Fruit fly (Drosophila melanogaster) whole organism, adult: ENCODE results near the gene CG6664.

Experiments
- CG11617 ChIP-seq: fragments of 200-800 bp; sonication (Bioruptor generic); optimal IDR thresholded peaks from 2 replicates; lab custom pipeline; 2017; ENCODE audit warnings: mild to moderate bottlenecking, missing biosample characterization, missing genetic modification reagents, missing genetic modification characterization
- CG12768 ChIP-seq: fragments of 200-800 bp; sonication (Bioruptor generic); optimal IDR thresholded peaks from 2 replicates; lab custom pipeline; 2017; ENCODE audit warnings: missing biosample characterization, missing genetic modification characterization, mild to moderate bottlenecking, moderate library complexity, missing genetic modification reagents
- CG14711 ChIP-seq: fragments of 200-800 bp; sonication (Bioruptor generic); optimal IDR thresholded peaks from 2 replicates; lab custom pipeline; 2018; ENCODE audit warnings: missing biosample characterization, mild to moderate bottlenecking, missing genetic modification characterization, moderate library complexity
- CG1620 ChIP-seq: fragments of 200-800 bp; sonication (Bioruptor generic); optimal IDR thresholded peaks from 2 replicates; lab custom pipeline; 2016; ENCODE audit warnings: missing biosample characterization, missing genetic modification characterization
- CG33017 ChIP-seq: fragments of 200-800 bp; sonication (Bioruptor generic); optimal IDR thresholded peaks from 2 replicates; lab custom pipeline; 2018; ENCODE audit warnings: missing biosample characterization, mild to moderate bottlenecking, missing genetic modification characterization, moderate library complexity
- CG5204 ChIP-seq: fragments of 200-800 bp; sonication (Bioruptor generic); optimal IDR thresholded peaks from 2 replicates; lab custom pipeline; 2016; ENCODE audit warnings: missing biosample characterization, missing genetic modification characterization
- CG7045 ChIP-seq: fragments of 200-800 bp; sonication (Bioruptor generic); optimal IDR thresholded peaks from 2 replicates; lab custom pipeline; 2017; ENCODE audit warnings: missing biosample characterization, mild to moderate bottlenecking, missing genetic modification characterization
- CG7101 ChIP-seq: fragments of 200-800 bp; sonication (Bioruptor generic); optimal IDR thresholded peaks from 2 replicates; lab custom pipeline; 2018; ENCODE audit warnings: missing biosample characterization, mild to moderate bottlenecking, missing genetic modification characterization, moderate library complexity
- Clk ChIP-seq: fragments of 200-800 bp; sonication (Bioruptor generic); optimal IDR thresholded peaks from 2 replicates; lab custom pipeline; 2017; ENCODE audit warnings: missing biosample characterization, missing genetic modification characterization
- Crg-1 ChIP-seq: fragments of 200-800 bp; sonication (Bioruptor generic); optimal IDR thresholded peaks from 2 replicates; lab custom pipeline; 2016; ENCODE audit warnings: missing biosample characterization, missing genetic modification characterization
- Hr96 ChIP-seq: fragments of 200-800 bp; sonication (Bioruptor generic); optimal IDR thresholded peaks from 2 replicates; lab custom pipeline; 2016; ENCODE audit warnings: missing biosample characterization, missing genetic modification characterization
- Mnt ChIP-seq: fragments of 200-800 bp; sonication (Bioruptor generic); optimal IDR thresholded peaks from 2 replicates; lab custom pipeline; 2016; ENCODE audit warnings: missing biosample characterization, mild to moderate bottlenecking, missing genetic modification characterization
- bab1 ChIP-seq: fragments of 200-800 bp; sonication (Bioruptor generic); optimal IDR thresholded peaks from 3 replicates; lab custom pipeline; 2019; ENCODE audit warnings: missing biosample characterization, mild to moderate bottlenecking, missing genetic modification characterization, moderate library complexity
- cic ChIP-seq: fragments of 200-800 bp; sonication (Bioruptor generic); optimal IDR thresholded peaks from 2 replicates; lab custom pipeline; 2017; ENCODE audit warnings: missing biosample characterization, mild to moderate bottlenecking, missing genetic modification characterization, moderate library complexity
- cnc ChIP-seq, 2 experiments: fragments of >200 bp; optimal IDR thresholded peaks; 2 replicates each; lab custom pipeline; 2017
- kay ChIP-seq: fragments of 200-800 bp; sonication (Bioruptor generic); peaks from one replicate; lab custom pipeline; 2016; ENCODE audit warnings: missing biosample characterization, missing genetic modification characterization, borderline replicate concordance
- ovo ChIP-seq: fragments of 200-800 bp; sonication (Bioruptor generic); optimal IDR thresholded peaks from 2 replicates; lab custom pipeline; 2016; ENCODE audit warnings: missing biosample characterization, missing genetic modification characterization
- pad ChIP-seq: fragments of 200-800 bp; sonication (Bioruptor generic); optimal IDR thresholded peaks from 3 replicates; lab custom pipeline; 2017; ENCODE audit warnings: missing biosample characterization, missing genetic modification characterization, mild to moderate bottlenecking, moderate library complexity, missing genetic modification reagents
- tj ChIP-seq: fragments of 200-800 bp; sonication (Bioruptor generic); optimal IDR thresholded peaks from 3 replicates; lab custom pipeline; 2017; ENCODE audit warnings: missing biosample characterization, mild to moderate bottlenecking, missing genetic modification characterization, moderate library complexity
- toe ChIP-seq: fragments of 200-800 bp; sonication (Bioruptor generic); optimal IDR thresholded peaks from 2 replicates; lab custom pipeline; 2016; ENCODE audit warnings: missing biosample characterization, missing genetic modification characterization

Gene CG6664

dm6 chr3L:17010492-17011303, 5.3 kb downstream of the CG6664 start:
- TF ChIP-seq CG14711 (no peak), kay (GFP tag; lab: Kevin White, UChicago) (peak; percentile 91), CG5204 (GFP tag; lab: Kevin White, UChicago) (no peak), tj (GFP tag; lab: Kevin White, UChicago) (no peak), CG1620 (no peak), toe (GFP tag; lab: Kevin White, UChicago) (no peak), Mnt (no peak), cic (GFP tag; lab: Kevin White, UChicago) (peak; percentile 48), pad (no peak), CG7045 (GFP tag; lab: Kevin White, UChicago) (no peak), bab1 (GFP tag; lab: Kevin White, UChicago) (no peak), Clk (GFP tag; lab: Kevin White, UChicago) (no peak), CG12768 (GFP tag; lab: Kevin White, UChicago) (peak; percentile 35), ovo (GFP tag; lab: Kevin White, UChicago) (no peak), CG11617 (GFP tag; lab: Kevin White, UChicago) (no peak), cnc (optimal IDR thresholded peaks at IDR 0.05; lab: Kevin White, UChicago) (peak in 1 of 2 experiments; percentile 19), Crg-1 (no peak), CG7101 (tag; lab: Kevin White, UChicago) (no peak), Hr96 (GFP tag; lab: Kevin White, UChicago) (peak; percentile 18), CG33017 (tag; lab: Kevin White, UChicago) (no peak)

DNA sequence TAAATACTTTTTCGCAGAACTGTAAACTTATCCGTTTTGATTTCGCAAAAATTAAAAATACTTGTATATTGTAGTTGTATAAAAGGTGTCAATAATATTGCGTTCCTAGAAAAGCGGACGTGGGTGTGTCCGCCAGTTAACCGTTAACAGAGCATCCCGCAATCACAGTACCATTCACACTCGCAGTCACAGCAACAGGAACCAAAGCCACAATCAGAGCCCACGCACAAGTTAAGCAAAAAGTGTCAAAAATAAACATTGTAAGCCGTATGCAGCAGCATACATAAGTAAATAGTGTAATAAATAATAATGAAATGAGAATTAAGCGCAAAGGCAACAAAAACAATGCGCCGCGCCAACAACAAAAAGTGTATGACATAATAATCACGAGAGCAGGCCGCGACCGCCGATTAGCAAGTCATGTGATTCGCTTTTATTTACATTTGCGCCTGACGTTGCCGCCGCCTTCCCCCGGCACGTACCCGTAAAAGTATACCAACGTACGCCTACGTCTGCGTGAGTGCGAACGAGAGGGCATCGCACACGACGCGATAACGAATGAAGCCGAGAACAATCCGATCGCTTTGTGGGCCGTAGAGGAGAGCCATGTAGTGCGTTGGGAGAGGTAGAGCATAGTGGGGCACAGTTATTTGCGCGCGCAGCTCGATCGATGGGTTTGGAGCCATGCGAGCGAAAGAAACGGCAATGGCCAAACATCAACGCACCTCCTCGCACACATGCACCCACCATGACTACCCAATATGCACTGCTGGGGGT, 6.1 kb downstream of the CG6664 start:
- TF ChIP-seq CG1620, result peak; percentile 17
- TF ChIP-seq CG5204 (GFP tag; lab: Kevin White, UChicago), result peak; percentile 53
- TF ChIP-seq Clk (GFP tag; lab: Kevin White, UChicago), result peak; percentile 38
- no peak for TF ChIP-seq kay (GFP tag; lab: Kevin White, UChicago)
- peak; percentile 99 for TF ChIP-seq cic (GFP tag; lab: Kevin White, UChicago)
- no peak for TF ChIP-seq CG14711
- peak; percentile 2 for TF ChIP-seq Crg-1
- TF ChIP-seq CG33017 (tag; lab: Kevin White, UChicago), result peak; percentile 69
- peak; percentile 74 for TF ChIP-seq bab1 (GFP tag; lab: Kevin White, UChicago)
- TF ChIP-seq CG12768 (GFP tag; lab: Kevin White, UChicago), result peak; percentile 92
- TF ChIP-seq Mnt, result peak; percentile 92
- TF ChIP-seq tj (GFP tag; lab: Kevin White, UChicago), result peak; percentile 92
- no peak for TF ChIP-seq toe (GFP tag; lab: Kevin White, UChicago)
- TF ChIP-seq cnc (optimal IDR thresholded peaks at IDR 0.05; lab: Kevin White, UChicago), result peak in 1 of 2 experiments; percentile 76
- peak; percentile 53 for TF ChIP-seq CG7045 (GFP tag; lab: Kevin White, UChicago)
- peak; percentile 28 for TF ChIP-seq CG11617 (GFP tag; lab: Kevin White, UChicago)
- peak; percentile 44 for TF ChIP-seq CG7101 (tag; lab: Kevin White, UChicago)
- peak; percentile 82 for TF ChIP-seq ovo (GFP tag; lab: Kevin White, UChicago)
- peak; percentile 91 for TF ChIP-seq pad
- peak; percentile 78 for TF ChIP-seq Hr96 (GFP tag; lab: Kevin White, UChicago)

- TF ChIP-seq toe (GFP tag; lab: Kevin White, UChicago) (peak; percentile 9), CG11617 (GFP tag; lab: Kevin White, UChicago) (no peak), CG14711 (no peak), bab1 (GFP tag; lab: Kevin White, UChicago) (no peak), tj (GFP tag; lab: Kevin White, UChicago) (peak; percentile 12), kay (GFP tag; lab: Kevin White, UChicago) (peak; percentile 63), CG33017 (tag; lab: Kevin White, UChicago) (peak; percentile 2), CG12768 (GFP tag; lab: Kevin White, UChicago) (no peak), Mnt (no peak), cic (GFP tag; lab: Kevin White, UChicago) (peak; percentile 47), Hr96 (GFP tag; lab: Kevin White, UChicago) (no peak), ovo (GFP tag; lab: Kevin White, UChicago) (no peak)
These were observed 7.0 kb downstream of the CG6664 start for dm6 chr3L:17008911-17009364.

DNA sequence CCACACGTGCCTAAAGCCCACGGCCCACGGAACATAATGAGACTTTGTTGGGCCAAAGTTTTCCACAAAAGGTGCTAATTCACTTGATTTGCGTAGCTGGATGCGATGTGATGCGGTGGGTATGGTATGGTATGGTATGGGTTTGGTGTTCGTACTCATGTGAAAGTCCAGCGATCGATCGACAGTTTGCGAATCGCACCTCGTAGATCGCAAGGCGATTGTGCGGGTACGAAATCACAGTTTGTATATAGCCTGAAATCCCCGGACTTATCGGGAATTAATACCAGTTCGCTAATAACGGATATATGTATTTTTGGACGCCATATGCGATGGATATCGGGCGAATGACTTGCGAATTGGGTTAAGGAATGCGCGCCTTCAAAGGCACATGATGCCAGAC, 8.0 kb downstream of the CG6664 start:
- TF ChIP-seq CG7101 (tag; lab: Kevin White, UChicago) (no peak), cnc (optimal IDR thresholded peaks at IDR 0.05; lab: Kevin White, UChicago) (peak in 1 of 2 experiments; percentile 19), CG12768 (GFP tag; lab: Kevin White, UChicago) (peak; percentile 75)

DNA sequence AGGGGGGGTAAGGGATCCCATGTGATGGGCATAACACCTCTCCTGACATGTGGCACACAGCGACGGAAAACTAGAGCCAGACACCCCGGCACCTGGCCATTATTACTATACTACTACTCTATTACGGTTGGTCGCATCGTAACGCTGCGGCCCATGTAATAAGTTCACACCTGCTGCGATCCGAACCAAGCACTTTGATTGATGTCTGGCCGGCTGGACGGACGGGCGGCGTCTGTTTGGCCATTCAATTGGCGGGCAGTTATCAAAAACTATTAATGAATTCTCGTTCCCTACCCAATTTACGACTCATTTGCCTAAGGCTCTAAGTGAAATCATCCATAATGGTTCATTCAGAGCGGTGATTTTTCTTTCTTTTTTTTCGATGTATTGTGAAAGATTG, 8.5 kb downstream of the CG6664 start:
- TF ChIP-seq cic (GFP tag; lab: Kevin White, UChicago) (peak; percentile 7), kay (GFP tag; lab: Kevin White, UChicago) (peak; percentile 88), CG5204 (GFP tag; lab: Kevin White, UChicago) (no peak), CG7101 (tag; lab: Kevin White, UChicago) (no peak), CG11617 (GFP tag; lab: Kevin White, UChicago) (no peak)
